Fruit fly (Drosophila melanogaster) whole organism, embryonic: ENCODE data around the gene ninaG.

Experiments used
- CG12155 ChIP-seq: fragments of 200-800 bp; sonication (Bioruptor generic); optimal IDR thresholded peaks from 3 replicates; lab custom pipeline; 2016; ENCODE audit warnings: missing biosample characterization, missing genetic modification characterization
- CG2199 ChIP-seq: fragments of 200-800 bp; sonication (Bioruptor generic); IDR thresholded peaks from 3 replicates; pipeline ENCODE4 v1.3.6; 2022; ENCODE audit warnings: missing biosample characterization, missing genetic modification characterization
- ap ChIP-seq: fragments of 200-800 bp; sonication (Bioruptor generic); IDR thresholded peaks from 2 replicates; pipeline ENCODE4 v1.3.6; 2022; ENCODE audit warnings: missing biosample characterization, missing genetic modification characterization
- ato ChIP-seq: fragments of 200-800 bp; sonication (Bioruptor generic); IDR thresholded peaks from 2 replicates; pipeline ENCODE4 v1.3.6; 2022; ENCODE audit warnings: missing biosample characterization, missing genetic modification characterization; ENCODE audit not compliant: partially characterized antibody
- lmd ChIP-seq: fragments of 200-800 bp; sonication (Bioruptor generic); IDR thresholded peaks from 2 replicates; pipeline ENCODE4 v1.3.6; 2022; ENCODE audit warnings: missing biosample characterization, missing genetic modification characterization
- trem ChIP-seq: fragments of 200-800 bp; optimal IDR thresholded peaks from 3 replicates; lab custom pipeline; 2019; ENCODE audit warnings: missing biosample characterization, mild to moderate bottlenecking, missing genetic modification characterization, moderate library complexity

- TF ChIP-seq ap (GFP tag; lab: Robert Waterston, UW), result peak; percentile 67
- TF ChIP-seq ato (GFP tag; lab: Robert Waterston, UW), result no peak
- no peak for TF ChIP-seq CG12155 (GFP tag; lab: Kevin White, UChicago)
- TF ChIP-seq lmd (GFP tag; lab: Robert Waterston, UW), result peak; percentile 36; the same call in 1 of the 2 replicates
- TF ChIP-seq trem (tag; lab: Kevin White, UChicago), result peak; percentile 53
- TF ChIP-seq CG2199, result 0 out of 3 replicates have a peak, but pooled peaks have one; percentile 21
Measured at dm6 chr3R:11392805-11393204, 28.7 kb downstream of the ninaG start.
